Fruit fly (Drosophila melanogaster) S2 (cell line): ENCODE data around the gene CG42271.

Experiments used
- CG8478 ChIP-seq: fragments of >200 bp; optimal IDR thresholded peaks from 2 replicates; lab custom pipeline; 2018
- CTCF ChIP-seq, 2 experiments: fragments of >200 bp; optimal IDR thresholded peaks; 2 replicates each; lab custom pipeline; 2018

CG42271 gene

dm6 chrX:14221182-14221581 lies 12.7 kb downstream of the CG42271 start:
- no peak for TF ChIP-seq CTCF (optimal IDR thresholded peaks at IDR 0.05; lab: Kevin White, UChicago)
- TF ChIP-seq CG8478 (lab: Kevin White, UChicago): no peak

dm6 chrX:14218045-14218483 lies 15.8 kb downstream of the CG42271 start:
- TF ChIP-seq CG8478 (lab: Kevin White, UChicago): no peak
- no peak for TF ChIP-seq CTCF (optimal IDR thresholded peaks at IDR 0.05; lab: Kevin White, UChicago)

dm6 chrX:14216844-14217243 lies 17.0 kb downstream of the CG42271 start:
- TF ChIP-seq CG8478 (lab: Kevin White, UChicago): no peak
- no peak for TF ChIP-seq CTCF (optimal IDR thresholded peaks at IDR 0.05; lab: Kevin White, UChicago)

- TF ChIP-seq CTCF (optimal IDR thresholded peaks at IDR 0.05; lab: Kevin White, UChicago) (no peak), CG8478 (lab: Kevin White, UChicago) (no peak)
Observed at dm6 chrX:14215834-14216233, 18.0 kb downstream of the CG42271 start.

dm6 chrX:14214505-14215449 lies 19.1 kb downstream of the CG42271 start:
- TF ChIP-seq CTCF (optimal IDR thresholded peaks at IDR 0.05; lab: Kevin White, UChicago): no peak
- no peak for TF ChIP-seq CG8478 (lab: Kevin White, UChicago)

- no peak for TF ChIP-seq CG8478 (lab: Kevin White, UChicago)
- TF ChIP-seq CTCF (optimal IDR thresholded peaks at IDR 0.05; lab: Kevin White, UChicago): no peak
Observed at dm6 chrX:14213509-14214154, 20.2 kb downstream of the CG42271 start.

dm6 chrX:14212147-14212792 lies 21.6 kb downstream of the CG42271 start:
- no peak for TF ChIP-seq CG8478 (lab: Kevin White, UChicago)
- no peak for TF ChIP-seq CTCF (optimal IDR thresholded peaks at IDR 0.05; lab: Kevin White, UChicago)

dm6 chrX:14211250-14211944 lies 22.5 kb downstream of the CG42271 start:
- TF ChIP-seq CG8478 (lab: Kevin White, UChicago) (no peak), CTCF (optimal IDR thresholded peaks at IDR 0.05; lab: Kevin White, UChicago) (no peak)

dm6 chrX:14209209-14209781 lies 24.6 kb downstream of the CG42271 start:
- TF ChIP-seq CG8478 (lab: Kevin White, UChicago) (no peak), CTCF (optimal IDR thresholded peaks at IDR 0.05; lab: Kevin White, UChicago) (no peak)

dm6 chrX:14208426-14209208 lies 25.2 kb downstream of the CG42271 start:
- no peak for TF ChIP-seq CG8478 (lab: Kevin White, UChicago)
- TF ChIP-seq CTCF (optimal IDR thresholded peaks at IDR 0.05; lab: Kevin White, UChicago): no peak

dm6 chrX:14201178-14201577 lies 32.7 kb downstream of the CG42271 start, which contains the start of gene Prp16:
Prp16 (plus strand) TSS chrX:14201362.
- TF ChIP-seq CTCF (optimal IDR thresholded peaks at IDR 0.05; lab: Kevin White, UChicago): no peak

- TF ChIP-seq CG8478 (lab: Kevin White, UChicago) (no peak), CTCF (optimal IDR thresholded peaks at IDR 0.05; lab: Kevin White, UChicago) (no peak)
Observed at dm6 chrX:14199967-14200531, 33.8 kb downstream of the CG42271 start, which contains the start of gene CG11590. CG11590 (plus strand) TSS chrX:14200178.

dm6 chrX:14193013-14193412 lies 40.9 kb downstream of the CG42271 start, which contains the start of gene yl:
yl (plus strand) TSS chrX:14193214.
- no peak for TF ChIP-seq CG8478 (lab: Kevin White, UChicago)
